Worm (Caenorhabditis elegans) whole organism, late embryonic: Measurements from ENCODE around the gene K01D12.8.

Source experiments
- ceh-14 ChIP-seq: sonication (generic microtip); optimal IDR thresholded peaks from 2 replicates; lab custom pipeline; 2016; ENCODE audit warnings: missing genotype, missing genetic modification characterization, missing compliant biosample characterization
- fkh-10 ChIP-seq: fragments of 150-350 bp; optimal IDR thresholded peaks from 2 replicates; lab custom pipeline; 2014; ENCODE audit warnings: missing biosample characterization, missing genetic modification reagents, missing genetic modification characterization
- nhr-11 ChIP-seq: fragments of 150-350 bp; optimal IDR thresholded peaks from 2 replicates; lab custom pipeline; 2014; ENCODE audit warnings: missing biosample characterization, missing genetic modification characterization
- pha-2 ChIP-seq: sonication (generic microtip); optimal IDR thresholded peaks from 2 replicates; lab custom pipeline; 2017; ENCODE audit warnings: mild to moderate bottlenecking, missing genetic modification characterization, missing compliant biosample characterization
- pha-4 ChIP-seq: fragments of 150-350 bp; optimal IDR thresholded peaks from 2 replicates; lab custom pipeline; 2018; ENCODE audit warnings: missing biosample characterization, missing genetic modification reagents, missing genetic modification characterization
- ref-2 ChIP-seq: sonication (generic microtip); optimal IDR thresholded peaks from 2 replicates; lab custom pipeline; 2016; ENCODE audit warnings: missing genetic modification characterization, missing compliant biosample characterization

DNA sequence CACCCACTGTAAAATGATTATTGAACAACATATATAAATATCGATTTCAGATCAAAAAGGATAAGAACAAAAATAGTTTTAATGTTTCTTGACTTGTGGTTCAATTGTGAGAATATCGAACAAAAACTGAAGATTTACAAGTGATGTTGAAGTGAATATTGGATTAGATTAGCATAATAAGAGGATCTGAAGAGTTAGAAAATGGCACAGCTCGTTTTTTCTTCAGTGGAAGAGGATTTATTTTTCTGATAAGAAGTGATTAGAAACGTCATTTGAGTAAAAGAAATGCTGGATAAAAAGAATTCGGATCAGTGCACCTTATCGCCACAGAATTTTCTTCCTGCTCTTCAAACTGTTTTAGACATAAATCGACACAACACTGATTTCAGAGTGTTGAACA, 6.8 kb upstream of the K01D12.8 start, which contains the start of gene twk-14:
- TF ChIP-seq ref-2 (no peak), pha-2 (tag; lab: Kevin White, UChicago) (no peak), fkh-10 (no peak), ceh-14 (tag; lab: Kevin White, UChicago) (no peak), pha-4 (tag; lab: Kevin White, UChicago) (no peak), nhr-11 (no peak)
